Worm (Caenorhabditis elegans) whole organism, young adult: ENCODE data around the gene plpr-1.

Experiments
- C17E4.6 ChIP-seq: fragments of 200-800 bp; sonication (Bioruptor generic); IDR thresholded peaks from 2 replicates; pipeline ENCODE4 v1.3.6; 2022; ENCODE audit warnings: missing genetic modification reagents, missing genetic modification characterization, missing compliant biosample characterization
- F10E7.11 ChIP-seq: sonication (generic microtip); optimal IDR thresholded peaks from 2 replicates; lab custom pipeline; 2017; ENCODE audit warnings: mild to moderate bottlenecking, missing genetic modification characterization, moderate library complexity, missing compliant biosample characterization
- F23B12.7 ChIP-seq: sonication (generic microtip); optimal IDR thresholded peaks from 2 replicates; lab custom pipeline; 2017; ENCODE audit warnings: missing genetic modification characterization, mild to moderate bottlenecking, missing compliant biosample characterization, antibody characterized with exemption, moderate library complexity; ENCODE audit not compliant: insufficient read depth
- Y53G8AR.9 ChIP-seq: fragments of 200-800 bp; sonication (Bioruptor generic); conservative IDR thresholded peaks from 2 replicates; pipeline ENCODE4 v1.3.6; 2022; ENCODE audit warnings: missing genetic modification reagents, missing genetic modification characterization, missing compliant biosample characterization
- Y67H2A.10 ChIP-seq: fragments of 200-800 bp; sonication (Bioruptor generic); conservative IDR thresholded peaks from 2 replicates; pipeline ENCODE4 v1.3.6; 2022; ENCODE audit warnings: missing genetic modification reagents, missing genetic modification characterization, missing compliant biosample characterization
- Y95B8A.8 ChIP-seq: fragments of 200-800 bp; sonication (Bioruptor generic); IDR thresholded peaks from 2 replicates; pipeline ENCODE4 v1.3.6; 2022; ENCODE audit warnings: missing genetic modification reagents, missing genetic modification characterization, missing compliant biosample characterization
- ZK185.1 ChIP-seq: sonication (generic microtip); optimal IDR thresholded peaks from 2 replicates; lab custom pipeline; 2016; ENCODE audit warnings: mild to moderate bottlenecking, missing genetic modification characterization, missing compliant biosample characterization; ENCODE audit not compliant: poor library complexity, severe bottlenecking
- ama-1 ChIP-seq, 3 experiments: fragments of 150-350 bp in 1 of 3; sonication (generic microtip) in 2 of 3; optimal IDR thresholded peaks; 2 replicates each; lab custom pipeline; 2014 to 2018; ENCODE audit warnings: missing biosample characterization in 2 of 3, missing genetic modification characterization in 2 of 3, missing genetic modification reagents in 2 of 3
- aptf-3 ChIP-seq: fragments of 200-800 bp; sonication (Bioruptor generic); IDR thresholded peaks from 2 replicates; pipeline ENCODE4 v1.3.6; 2022; ENCODE audit warnings: missing genetic modification characterization, missing compliant biosample characterization
- attf-3 ChIP-seq: fragments of 200-800 bp; sonication (Bioruptor generic); conservative IDR thresholded peaks from 2 replicates; pipeline ENCODE4 v1.3.6; 2022; ENCODE audit warnings: missing genetic modification reagents, missing genetic modification characterization, missing compliant biosample characterization
- attf-5 ChIP-seq: fragments of 200-800 bp; sonication (Bioruptor generic); optimal IDR thresholded peaks from 2 replicates; lab custom pipeline; 2018; ENCODE audit warnings: mild to moderate bottlenecking, missing genetic modification characterization, missing compliant biosample characterization
- attf-6 ChIP-seq: fragments of 200-800 bp; sonication (Bioruptor generic); IDR thresholded peaks from 2 replicates; pipeline ENCODE4 v1.3.6; 2022; ENCODE audit warnings: missing genetic modification reagents, missing genetic modification characterization, missing compliant biosample characterization
- cebp-1 ChIP-seq, 2 experiments: fragments of 200-800 bp in 1 of 2; sonication (Bioruptor generic) in 1 of 2; sonication (generic microtip) in 1 of 2; IDR thresholded peaks in 1 of 2; optimal IDR thresholded peaks in 1 of 2; 2 replicates each; pipeline versions ENCODE4 v1.3.6 to Lab custom; 2017 to 2022; ENCODE audit warnings: missing compliant biosample characterization in 2 of 2, missing genetic modification characterization in 2 of 2, mild to moderate bottlenecking in 1 of 2, missing genetic modification reagents in 1 of 2, moderate library complexity in 1 of 2
- ceh-58 ChIP-seq: fragments of 200-800 bp; sonication (Bioruptor generic); IDR thresholded peaks from 2 replicates; pipeline ENCODE4 v1.3.6; 2022; ENCODE audit warnings: missing genetic modification characterization, missing compliant biosample characterization
- ceh-79 ChIP-seq: sonication (generic microtip); optimal IDR thresholded peaks from 2 replicates; lab custom pipeline; 2017; ENCODE audit warnings: mild to moderate bottlenecking, missing genetic modification characterization, missing compliant biosample characterization
- ceh-91 ChIP-seq: fragments of 200-800 bp; sonication (Bioruptor generic); IDR thresholded peaks from 2 replicates; pipeline ENCODE4 v1.3.6; 2022; ENCODE audit warnings: missing genetic modification reagents, missing genetic modification characterization, missing compliant biosample characterization
- chd-7 ChIP-seq: sonication (generic microtip); optimal IDR thresholded peaks from 2 replicates; lab custom pipeline; 2016; ENCODE audit warnings: mild to moderate bottlenecking, missing genetic modification characterization, moderate library complexity, missing compliant biosample characterization
- dox-1 ChIP-seq: fragments of 200-800 bp; sonication (Bioruptor generic); IDR thresholded peaks from 2 replicates; pipeline ENCODE4 v1.3.6; 2022; ENCODE audit warnings: missing genetic modification reagents, missing genetic modification characterization, missing compliant biosample characterization
- egl-18 ChIP-seq: fragments of 200-800 bp; sonication (Bioruptor generic); IDR thresholded peaks from 2 replicates; pipeline ENCODE4 v1.3.6; 2022; ENCODE audit warnings: missing genetic modification reagents, missing genetic modification characterization, missing compliant biosample characterization
- egrh-3 ChIP-seq: fragments of 200-800 bp; sonication (Bioruptor generic); IDR thresholded peaks from 2 replicates; pipeline ENCODE4 v1.3.6; 2022; ENCODE audit warnings: missing genetic modification reagents, missing genetic modification characterization, missing compliant biosample characterization
- ekl-4 ChIP-seq: fragments of 200-800 bp; sonication (Bioruptor generic); IDR thresholded peaks from 2 replicates; pipeline ENCODE4 v1.3.6; 2022; ENCODE audit warnings: missing genetic modification reagents, missing genetic modification characterization, missing compliant biosample characterization
- ets-4 ChIP-seq: fragments of 200-800 bp; sonication (Bioruptor generic); optimal IDR thresholded peaks from 2 replicates; lab custom pipeline; 2018; ENCODE audit warnings: mild to moderate bottlenecking, missing genetic modification characterization, missing compliant biosample characterization
- gei-17 ChIP-seq: fragments of 200-800 bp; sonication (Bioruptor generic); optimal IDR thresholded peaks from 2 replicates; lab custom pipeline; 2018; ENCODE audit warnings: mild to moderate bottlenecking, missing genetic modification characterization, missing compliant biosample characterization
- hmg-1.2 ChIP-seq: fragments of 200-800 bp; sonication (Bioruptor generic); IDR thresholded peaks from 2 replicates; pipeline ENCODE4 v1.3.6; 2022; ENCODE audit warnings: missing genetic modification reagents, missing genetic modification characterization, missing compliant biosample characterization
- lin-54 ChIP-seq: fragments of 200-800 bp; sonication (Bioruptor generic); optimal IDR thresholded peaks from 2 replicates; lab custom pipeline; 2018; ENCODE audit warnings: mild to moderate bottlenecking, missing genetic modification characterization, missing compliant biosample characterization
- lir-1 ChIP-seq: fragments of 200-800 bp; sonication (Bioruptor generic); conservative IDR thresholded peaks from 2 replicates; pipeline ENCODE4 v1.3.6; 2022; ENCODE audit warnings: missing genetic modification reagents, missing genetic modification characterization, missing compliant biosample characterization
- madf-10 ChIP-seq: sonication (generic microtip); optimal IDR thresholded peaks from 2 replicates; lab custom pipeline; 2016; ENCODE audit warnings: mild to moderate bottlenecking, missing genetic modification characterization, missing compliant biosample characterization
- mel-28 ChIP-seq: sonication (generic microtip); optimal IDR thresholded peaks from 2 replicates; lab custom pipeline; 2016; ENCODE audit warnings: borderline replicate concordance, mild to moderate bottlenecking, missing genetic modification characterization, missing compliant biosample characterization
- nfya-1 ChIP-seq: sonication (generic microtip); optimal IDR thresholded peaks from 2 replicates; lab custom pipeline; 2017; ENCODE audit warnings: antibody characterized with exemption, missing compliant biosample characterization, missing genetic modification characterization, borderline replicate concordance; ENCODE audit not compliant: insufficient read depth
- nfya-2 ChIP-seq: fragments of 200-800 bp; sonication (Bioruptor generic); IDR thresholded peaks from 2 replicates; pipeline ENCODE4 v1.3.6; 2022; ENCODE audit warnings: missing genetic modification reagents, missing genetic modification characterization, missing compliant biosample characterization
- nhr-80 ChIP-seq: sonication (generic microtip); optimal IDR thresholded peaks from 2 replicates; lab custom pipeline; 2016; ENCODE audit warnings: missing genetic modification characterization, missing compliant biosample characterization
- pha-4 ChIP-seq: fragments of 150-350 bp; sonication (generic microtip); optimal IDR thresholded peaks from 2 replicates; lab custom pipeline; 2014; ENCODE audit warnings: missing biosample characterization, missing genetic modification reagents, missing genetic modification characterization
- rpc-1 ChIP-seq, 2 experiments: fragments of 150-350 bp in 1 of 2; sonication (generic microtip) in 1 of 2; optimal IDR thresholded peaks; 2 replicates each; lab custom pipeline; 2014 to 2018; ENCODE audit warnings: missing biosample characterization in 1 of 2, missing genetic modification characterization in 1 of 2, missing genetic modification reagents in 1 of 2, missing genotype in 1 of 2
- sdz-38 ChIP-seq: sonication (generic microtip); optimal IDR thresholded peaks from 2 replicates; lab custom pipeline; 2016; ENCODE audit warnings: missing genotype, missing genetic modification characterization, missing compliant biosample characterization
- snpc-1.1 ChIP-seq: sonication (generic microtip); optimal IDR thresholded peaks from 2 replicates; lab custom pipeline; 2017; ENCODE audit warnings: missing genetic modification characterization, mild to moderate bottlenecking, missing compliant biosample characterization, antibody characterized with exemption, moderate library complexity, missing genotype, missing genetic modification reagents; ENCODE audit not compliant: insufficient read depth
- snpc-3.4 ChIP-seq: sonication (generic microtip); optimal IDR thresholded peaks from 2 replicates; lab custom pipeline; 2017; ENCODE audit warnings: missing genetic modification characterization, mild to moderate bottlenecking, missing compliant biosample characterization, antibody characterized with exemption, moderate library complexity, missing genotype, missing genetic modification reagents
- snpc-4 ChIP-seq, 5 experiments: fragments of 150-350 bp in 1 of 5; sonication (generic microtip) in 4 of 5; optimal IDR thresholded peaks; 2 replicates each; lab custom pipeline; 2014 to 2018; ENCODE audit warnings: missing genetic modification characterization in 5 of 5, missing biosample characterization in 3 of 5, antibody characterized with exemption in 2 of 5, mild to moderate bottlenecking in 2 of 5, missing compliant biosample characterization in 2 of 5, missing genotype in 2 of 5, moderate library complexity in 2 of 5, missing genetic modification reagents in 1 of 5
- sptf-2 ChIP-seq: fragments of 200-800 bp; sonication (Bioruptor generic); optimal IDR thresholded peaks from 2 replicates; lab custom pipeline; 2018; ENCODE audit warnings: mild to moderate bottlenecking, missing genetic modification characterization, missing compliant biosample characterization
- tbp1 ChIP-seq: fragments of 200-800 bp; sonication (Bioruptor generic); optimal IDR thresholded peaks from 2 replicates; lab custom pipeline; 2018; ENCODE audit warnings: mild to moderate bottlenecking, missing genetic modification characterization, missing compliant biosample characterization
- tbx-9 ChIP-seq: sonication (generic microtip); optimal IDR thresholded peaks from 2 replicates; lab custom pipeline; 2016; ENCODE audit warnings: borderline replicate concordance, missing genetic modification characterization, inconsistent platforms, missing compliant biosample characterization
- ztf-18 ChIP-seq: sonication (generic microtip); optimal IDR thresholded peaks from 2 replicates; lab custom pipeline; 2016; ENCODE audit warnings: missing genotype, mild to moderate bottlenecking, missing genetic modification characterization, missing compliant biosample characterization
- ztf-26 ChIP-seq: sonication (generic microtip); optimal IDR thresholded peaks from 2 replicates; lab custom pipeline; 2017; ENCODE audit warnings: missing genetic modification characterization, missing compliant biosample characterization
- ztf-28 ChIP-seq: fragments of 200-800 bp; sonication (Bioruptor generic); IDR thresholded peaks from 2 replicates; pipeline ENCODE4 v1.3.6; 2022; ENCODE audit warnings: missing genetic modification reagents, missing genetic modification characterization, missing compliant biosample characterization
- ztf-3 ChIP-seq: fragments of 200-800 bp; sonication (Bioruptor generic); optimal IDR thresholded peaks from 2 replicates; lab custom pipeline; 2018; ENCODE audit warnings: mild to moderate bottlenecking, missing genetic modification characterization, missing compliant biosample characterization

Gene plpr-1

ce11 chrII:11236274-11236673 lies 14.2 kb downstream of the plpr-1 start, which contains the start of gene cchl-1:
cchl-1 (minus strand) TSS chrII:11236387.
- TF ChIP-seq attf-5, result peak; percentile 6
- peak; percentile 15 for TF ChIP-seq tbp1 (GFP tag; lab: Kevin White, UChicago)
- no peak for TF ChIP-seq nfya-2 (GFP tag; lab: Robert Waterston, UW)
- TF ChIP-seq ceh-79 (tag; lab: Kevin White, UChicago), result no peak
- no peak for TF ChIP-seq dox-1 (GFP tag; lab: Robert Waterston, UW)
- TF ChIP-seq snpc-3.4 (tag; lab: Kevin White, UChicago), result peak; percentile 37
- TF ChIP-seq ekl-4 (GFP tag; lab: Robert Waterston, UW), result no peak
- TF ChIP-seq ztf-26 (tag; lab: Kevin White, UChicago), result no peak
- peak; percentile 62 for TF ChIP-seq F23B12.7 (tag; lab: Kevin White, UChicago)
- TF ChIP-seq egl-18, result no peak
- TF ChIP-seq egrh-3 (GFP tag; lab: Robert Waterston, UW), result 0 out of 2 replicates have a peak, but pooled peaks have one; percentile 5
- no peak for TF ChIP-seq ZK185.1 (tag; lab: Kevin White, UChicago)
- peak; percentile 17 for TF ChIP-seq nhr-80 (tag; lab: Kevin White, UChicago)
- no peak for TF ChIP-seq sdz-38 (tag; lab: Kevin White, UChicago)
- no peak for TF ChIP-seq snpc-4 (GFP tag; optimal IDR thresholded peaks at IDR 0.05; lab: Kevin White, UChicago)
- peak in 1 of 4 experiments; percentile 19 for TF ChIP-seq snpc-4 (tag; optimal IDR thresholded peaks at IDR 0.05; lab: Kevin White, UChicago)
- no peak for TF ChIP-seq Y95B8A.8
- no peak for TF ChIP-seq madf-10 (tag; lab: Kevin White, UChicago)
- peak; percentile 84 for TF ChIP-seq attf-3 (GFP tag; lab: Robert Waterston, UW)
- no peak for TF ChIP-seq aptf-3 (GFP tag; lab: Robert Waterston, UW)
- TF ChIP-seq nfya-1 (tag; lab: Kevin White, UChicago), result no peak
- TF ChIP-seq sptf-2, result no peak
- TF ChIP-seq ceh-58 (GFP tag; lab: Robert Waterston, UW), result no peak
- TF ChIP-seq ets-4, result no peak
- TF ChIP-seq ztf-28, result no peak
- TF ChIP-seq tbx-9 (tag; lab: Kevin White, UChicago), result no peak
- TF ChIP-seq C17E4.6 (GFP tag; lab: Robert Waterston, UW), result 0 out of 2 replicates have a peak, but pooled peaks have one; percentile 5
- no peak for TF ChIP-seq cebp-1 (GFP tag; IDR thresholded peaks at IDR 0.05; lab: Robert Waterston, UW)
- peak; percentile 65 for TF ChIP-seq cebp-1 (tag; optimal IDR thresholded peaks at IDR 0.05; lab: Kevin White, UChicago)

ce11 chrII:11237099-11237498 lies 15.0 kb downstream of the plpr-1 start, which contains the start of gene fndc-1:
fndc-1 (minus strand) TSS chrII:11237325.
- TF ChIP-seq mel-28 (tag; lab: Kevin White, UChicago) (no peak), C17E4.6 (GFP tag; lab: Robert Waterston, UW) (0 out of 2 replicates have a peak, but pooled peaks have one; percentile 25), hmg-1.2 (GFP tag; lab: Robert Waterston, UW) (peak; percentile 8; the same call in 1 of the 2 replicates), ama-1 (optimal IDR thresholded peaks at IDR 0.05; lab: Kevin White, UChicago) (no peak), ama-1 (GFP tag; optimal IDR thresholded peaks at IDR 0.05; lab: Kevin White, UChicago) (peak in 1 of 2 experiments; percentile 6), Y67H2A.10 (GFP tag; lab: Robert Waterston, UW) (no peak), snpc-4 (GFP tag; optimal IDR thresholded peaks at IDR 0.05; lab: Kevin White, UChicago) (no peak), snpc-4 (tag; optimal IDR thresholded peaks at IDR 0.05; lab: Kevin White, UChicago) (no peak), chd-7 (tag; lab: Kevin White, UChicago) (no peak), ztf-3 (GFP tag; lab: Kevin White, UChicago) (no peak), pha-4 (tag; lab: Kevin White, UChicago) (no peak), F10E7.11 (tag; lab: Kevin White, UChicago) (peak; percentile 35), rpc-1 (optimal IDR thresholded peaks at IDR 0.05; lab: Kevin White, UChicago) (no peak), rpc-1 (tag; optimal IDR thresholded peaks at IDR 0.05; lab: Kevin White, UChicago) (no peak), lin-54 (GFP tag; lab: Kevin White, UChicago) (peak; percentile 44), attf-6 (0 out of 2 replicates have a peak, but pooled peaks have one; percentile 34), lir-1 (GFP tag; lab: Robert Waterston, UW) (no peak), nfya-2 (GFP tag; lab: Robert Waterston, UW) (0 out of 2 replicates have a peak, but pooled peaks have one; percentile 24), gei-17 (GFP tag; lab: Kevin White, UChicago) (no peak), snpc-1.1 (tag; lab: Kevin White, UChicago) (no peak), ceh-91 (GFP tag; lab: Robert Waterston, UW) (no peak), Y53G8AR.9 (GFP tag; lab: Robert Waterston, UW) (peak; percentile 70), nfya-1 (tag; lab: Kevin White, UChicago) (no peak), tbx-9 (tag; lab: Kevin White, UChicago) (no peak), ztf-18 (tag; lab: Kevin White, UChicago) (no peak)
